Worm (Caenorhabditis elegans): ENCODE measurements around the gene ucr-2.3.

ucr-2.3 gene

ce11 chrIII:901148-901547 lies 21.5 kb downstream of the ucr-2.3 start, which contains the start of gene sucl-2:
Gene sucl-2 (minus strand): TSS chrIII:901412.
- no peak for TF ChIP-seq ztf-26 (tag; optimal IDR thresholded peaks at IDR 0.05)
- TF ChIP-seq ekl-4 (GFP tag; IDR thresholded peaks at IDR 0.05), result peak; percentile 33; the same call in 1 of the 2 replicates
- peak; percentile 68; the same call in 1 of the 2 replicates for TF ChIP-seq madf-3 (GFP tag; IDR thresholded peaks at IDR 0.05)
- TF ChIP-seq hmg-1.2 (GFP tag; IDR thresholded peaks at IDR 0.05), result 0 out of 2 replicates have a peak, but pooled peaks have one; percentile 8
- TF ChIP-seq madf-8 (GFP tag; conservative IDR thresholded peaks at IDR 0.05), result no peak
- TF ChIP-seq ceh-100 (GFP tag; IDR thresholded peaks at IDR 0.05), result 0 out of 2 replicates have a peak, but pooled peaks have one; percentile 9

- no peak; the same call in 1 of the 2 replicates for TF ChIP-seq Y53G8AR.9 (GFP tag; conservative IDR thresholded peaks at IDR 0.05)
- TF ChIP-seq lin-54 (GFP tag; optimal IDR thresholded peaks at IDR 0.05), result peak; percentile 41
- no peak for TF ChIP-seq hmg-20 (GFP tag; IDR thresholded peaks at IDR 0.05)
- no peak for TF ChIP-seq rcor-1 (GFP tag; IDR thresholded peaks at IDR 0.05)
- TF ChIP-seq dpl-1 (GFP tag; optimal IDR thresholded peaks at IDR 0.05), result peak; percentile 47
- no peak for TF ChIP-seq nhr-90 (tag; optimal IDR thresholded peaks at IDR 0.05)
- no peak for TF ChIP-seq nhr-120 (GFP tag; IDR thresholded peaks at IDR 0.05)
- TF ChIP-seq nfyb-1 (GFP tag; IDR thresholded peaks at IDR 0.05), result no peak
- peak; percentile 57 for TF ChIP-seq efl-1 (GFP tag; optimal IDR thresholded peaks at IDR 0.05)
- peak; percentile 54 for TF ChIP-seq nhr-80 (tag; optimal IDR thresholded peaks at IDR 0.05)
- TF ChIP-seq ztf-26 (tag; optimal IDR thresholded peaks at IDR 0.05), result peak; percentile 21
- TF ChIP-seq nfya-1 (tag; optimal IDR thresholded peaks at IDR 0.05; ENCODE audit: borderline replicate concordance, insufficient read depth), result no peak
- TF ChIP-seq F39B2.1 (GFP tag; IDR thresholded peaks at IDR 0.05), result no peak
- no peak for TF ChIP-seq lir-1 (GFP tag; conservative IDR thresholded peaks at IDR 0.05)
- peak; percentile 35; the same call in 1 of the 2 replicates for TF ChIP-seq madf-6 (GFP tag; IDR thresholded peaks at IDR 0.05)
- TF ChIP-seq ceh-100 (GFP tag; IDR thresholded peaks at IDR 0.05), result no peak
- TF ChIP-seq hsf-1 (GFP tag; IDR thresholded peaks at IDR 0.05), result no peak
- peak; percentile 85 for TF ChIP-seq mcd-1 (GFP tag; IDR thresholded peaks at IDR 0.05)
- no peak for TF ChIP-seq lin-26 (GFP tag; IDR thresholded peaks at IDR 0.05)
- no peak for TF ChIP-seq zfh-2 (GFP tag; conservative IDR thresholded peaks at IDR 0.05)
- no peak for TF ChIP-seq mel-28 (tag; optimal IDR thresholded peaks at IDR 0.05; ENCODE audit: borderline replicate concordance)
- peak; percentile 19 for TF ChIP-seq athp-1 (tag; optimal IDR thresholded peaks at IDR 0.05)
- 0 out of 2 replicates have a peak, but pooled peaks have one; percentile 8 for TF ChIP-seq attf-3 (GFP tag; conservative IDR thresholded peaks at IDR 0.05)
- TF ChIP-seq chd-7 (tag; optimal IDR thresholded peaks at IDR 0.05), result no peak
- TF ChIP-seq ztf-3 (GFP tag; optimal IDR thresholded peaks at IDR 0.05), result no peak
- no peak for TF ChIP-seq mxl-1 (tag; optimal IDR thresholded peaks at IDR 0.05)
- 0 out of 2 replicates have a peak, but pooled peaks have one; percentile 8 for TF ChIP-seq hmg-1.2 (GFP tag; IDR thresholded peaks at IDR 0.05)
- TF ChIP-seq fkh-3 (tag; optimal IDR thresholded peaks at IDR 0.05), result no peak
- no peak for TF ChIP-seq F10E7.11 (tag; optimal IDR thresholded peaks at IDR 0.05)
- peak; percentile 11; the same call in 1 of the 2 replicates for TF ChIP-seq D2030.7 (GFP tag; IDR thresholded peaks at IDR 0.05)
- TF ChIP-seq F23B12.7 (tag; optimal IDR thresholded peaks at IDR 0.05; ENCODE audit: insufficient read depth), result no peak
- no peak for TF ChIP-seq lsy-27 (tag; optimal IDR thresholded peaks at IDR 0.05; ENCODE audit: borderline replicate concordance, insufficient read depth)
- TF ChIP-seq atf-7 (tag; optimal IDR thresholded peaks at IDR 0.05), result no peak
- no peak for TF ChIP-seq lag-1 (GFP tag; IDR thresholded peaks at IDR 0.05)
- no peak for TF ChIP-seq aptf-2 (GFP tag; conservative IDR thresholded peaks at IDR 0.05)
- no peak for TF ChIP-seq K12H6.12 (tag; optimal IDR thresholded peaks at IDR 0.05)
- peak; percentile 25 for TF ChIP-seq lin-40 (tag; optimal IDR thresholded peaks at IDR 0.05)
- TF ChIP-seq lin-35 (GFP tag; optimal IDR thresholded peaks at IDR 0.05), result peak in 1 of 3 experiments; percentile 39
- TF ChIP-seq mes-4 (tag; optimal IDR thresholded peaks at IDR 0.05), result no peak
- TF ChIP-seq him-1 (tag; optimal IDR thresholded peaks at IDR 0.05), result peak; percentile 25
- no peak for TF ChIP-seq bed-2 (GFP tag; IDR thresholded peaks at IDR 0.05)
- no peak for TF ChIP-seq sptf-2 (GFP tag; optimal IDR thresholded peaks at IDR 0.05)
Measured at ce11 chrIII:901600-902250, 22.1 kb downstream of the ucr-2.3 start.
